Worm (Caenorhabditis elegans) whole organism, young adult: Measurements from ENCODE around the gene rnp-7.
A peak's percentile ranks its signal among the peaks of the same experiment; 100 is the strongest.

ENCODE experiments used
- B0336.3 ChIP-seq: fragments of 200-800 bp; sonication (Bioruptor generic); IDR thresholded peaks from 2 replicates; pipeline ENCODE4 v1.3.6; 2022; ENCODE audit warnings: missing genetic modification characterization, missing compliant biosample characterization
- C17E4.6 ChIP-seq: fragments of 200-800 bp; sonication (Bioruptor generic); IDR thresholded peaks from 2 replicates; pipeline ENCODE4 v1.3.6; 2022; ENCODE audit warnings: missing genetic modification reagents, missing genetic modification characterization, missing compliant biosample characterization
- D2030.7 ChIP-seq: fragments of 200-800 bp; sonication (Bioruptor generic); IDR thresholded peaks from 2 replicates; pipeline ENCODE4 v1.3.6; 2022; ENCODE audit warnings: missing genetic modification reagents, missing genetic modification characterization, missing compliant biosample characterization
- F23B12.7 ChIP-seq: sonication (generic microtip); optimal IDR thresholded peaks from 2 replicates; lab custom pipeline; 2017; ENCODE audit warnings: missing genetic modification characterization, mild to moderate bottlenecking, missing compliant biosample characterization, antibody characterized with exemption, moderate library complexity; ENCODE audit not compliant: insufficient read depth
- F33H1.4 ChIP-seq: fragments of 200-800 bp; sonication (Bioruptor generic); IDR thresholded peaks from 2 replicates; pipeline ENCODE4 v1.3.6; 2022; ENCODE audit warnings: missing genetic modification reagents, missing genetic modification characterization, missing compliant biosample characterization
- F37B4.10 ChIP-seq: fragments of 200-800 bp; sonication (Bioruptor generic); IDR thresholded peaks from 2 replicates; pipeline ENCODE4 v1.3.6; 2022; ENCODE audit warnings: missing genetic modification characterization, missing compliant biosample characterization
- F49E8.2 ChIP-seq: sonication (generic microtip); optimal IDR thresholded peaks from 3 replicates; lab custom pipeline; 2017; ENCODE audit warnings: missing genetic modification characterization, mild to moderate bottlenecking, missing compliant biosample characterization, antibody characterized with exemption, moderate library complexity; ENCODE audit not compliant: insufficient read depth
- F52B5.7 ChIP-seq: sonication (generic microtip); optimal IDR thresholded peaks from 2 replicates; lab custom pipeline; 2016; ENCODE audit warnings: mild to moderate bottlenecking, missing genetic modification characterization, missing compliant biosample characterization
- K11D2.4 ChIP-seq: fragments of 200-800 bp; sonication (Bioruptor generic); IDR thresholded peaks from 2 replicates; pipeline ENCODE4 v1.3.6; 2022; ENCODE audit warnings: missing genetic modification reagents, missing genetic modification characterization, missing compliant biosample characterization
- K12H6.12 ChIP-seq: fragments of 200-800 bp; sonication (Bioruptor generic); optimal IDR thresholded peaks from 2 replicates; lab custom pipeline; 2018; ENCODE audit warnings: mild to moderate bottlenecking, missing genetic modification characterization, missing compliant biosample characterization
- Y53F4B.3 ChIP-seq: fragments of 200-800 bp; sonication (Bioruptor generic); IDR thresholded peaks from 2 replicates; pipeline ENCODE4 v1.3.6; 2022; ENCODE audit warnings: missing genetic modification reagents, missing genetic modification characterization, missing compliant biosample characterization
- Y95B8A.8 ChIP-seq: fragments of 200-800 bp; sonication (Bioruptor generic); IDR thresholded peaks from 2 replicates; pipeline ENCODE4 v1.3.6; 2022; ENCODE audit warnings: missing genetic modification reagents, missing genetic modification characterization, missing compliant biosample characterization
- attf-3 ChIP-seq: fragments of 200-800 bp; sonication (Bioruptor generic); conservative IDR thresholded peaks from 2 replicates; pipeline ENCODE4 v1.3.6; 2022; ENCODE audit warnings: missing genetic modification reagents, missing genetic modification characterization, missing compliant biosample characterization
- ccch-3 ChIP-seq: fragments of 200-800 bp; sonication (Bioruptor generic); optimal IDR thresholded peaks from 2 replicates; lab custom pipeline; 2018; ENCODE audit warnings: mild to moderate bottlenecking, missing genetic modification characterization, missing compliant biosample characterization
- cebp-1 ChIP-seq, 2 experiments: fragments of 200-800 bp in 1 of 2; sonication (Bioruptor generic) in 1 of 2; sonication (generic microtip) in 1 of 2; IDR thresholded peaks in 1 of 2; optimal IDR thresholded peaks in 1 of 2; 2 replicates each; pipeline versions ENCODE4 v1.3.6 to Lab custom; 2017 to 2022; ENCODE audit warnings: missing compliant biosample characterization in 2 of 2, missing genetic modification characterization in 2 of 2, mild to moderate bottlenecking in 1 of 2, missing genetic modification reagents in 1 of 2, moderate library complexity in 1 of 2
- cebp-2 ChIP-seq: fragments of 200-800 bp; sonication (Bioruptor generic); IDR thresholded peaks from 2 replicates; pipeline ENCODE4 v1.3.6; 2022; ENCODE audit warnings: missing genetic modification characterization, missing compliant biosample characterization
- ceh-79 ChIP-seq: sonication (generic microtip); optimal IDR thresholded peaks from 2 replicates; lab custom pipeline; 2017; ENCODE audit warnings: mild to moderate bottlenecking, missing genetic modification characterization, missing compliant biosample characterization
- die-1 ChIP-seq: sonication (generic microtip); optimal IDR thresholded peaks from 2 replicates; lab custom pipeline; 2016; ENCODE audit warnings: missing genotype, mild to moderate bottlenecking, missing genetic modification characterization, missing compliant biosample characterization
- egl-18 ChIP-seq: fragments of 200-800 bp; sonication (Bioruptor generic); IDR thresholded peaks from 2 replicates; pipeline ENCODE4 v1.3.6; 2022; ENCODE audit warnings: missing genetic modification reagents, missing genetic modification characterization, missing compliant biosample characterization
- egl-44 ChIP-seq: fragments of 200-800 bp; sonication (Bioruptor generic); IDR thresholded peaks from 2 replicates; pipeline ENCODE4 v1.3.6; 2022; ENCODE audit warnings: missing genetic modification reagents, missing genetic modification characterization, missing compliant biosample characterization
- ekl-4 ChIP-seq: fragments of 200-800 bp; sonication (Bioruptor generic); IDR thresholded peaks from 2 replicates; pipeline ENCODE4 v1.3.6; 2022; ENCODE audit warnings: missing genetic modification reagents, missing genetic modification characterization, missing compliant biosample characterization
- gei-17 ChIP-seq: fragments of 200-800 bp; sonication (Bioruptor generic); optimal IDR thresholded peaks from 2 replicates; lab custom pipeline; 2018; ENCODE audit warnings: mild to moderate bottlenecking, missing genetic modification characterization, missing compliant biosample characterization
- hlh-26 ChIP-seq: fragments of 200-800 bp; sonication (Bioruptor generic); conservative IDR thresholded peaks from 2 replicates; pipeline ENCODE4 v1.3.6; 2022; ENCODE audit warnings: missing genetic modification reagents, missing genetic modification characterization, missing compliant biosample characterization
- hmg-20 ChIP-seq: fragments of 200-800 bp; sonication (Bioruptor generic); IDR thresholded peaks from 2 replicates; pipeline ENCODE4 v1.3.6; 2022; ENCODE audit warnings: missing genetic modification reagents, missing genetic modification characterization, missing compliant biosample characterization
- let-526 ChIP-seq: fragments of 200-800 bp; sonication (Bioruptor generic); IDR thresholded peaks from 2 replicates; pipeline ENCODE4 v1.3.6; 2022; ENCODE audit warnings: missing genetic modification reagents, missing genetic modification characterization, missing compliant biosample characterization
- lsl-1 ChIP-seq: fragments of 200-800 bp; sonication (Bioruptor generic); optimal IDR thresholded peaks from 2 replicates; lab custom pipeline; 2018; ENCODE audit warnings: mild to moderate bottlenecking, missing genetic modification characterization, moderate library complexity, missing compliant biosample characterization
- lsy-27 ChIP-seq: sonication (generic microtip); optimal IDR thresholded peaks from 2 replicates; lab custom pipeline; 2017; ENCODE audit warnings: missing genetic modification characterization, mild to moderate bottlenecking, missing compliant biosample characterization, antibody characterized with exemption, missing genotype, borderline replicate concordance; ENCODE audit not compliant: insufficient read depth
- madf-6 ChIP-seq: fragments of 200-800 bp; sonication (Bioruptor generic); IDR thresholded peaks from 2 replicates; pipeline ENCODE4 v1.3.6; 2022; ENCODE audit warnings: missing genetic modification reagents, missing genetic modification characterization, missing compliant biosample characterization
- madf-8 ChIP-seq: fragments of 200-800 bp; sonication (Bioruptor generic); conservative IDR thresholded peaks from 2 replicates; pipeline ENCODE4 v1.3.6; 2022; ENCODE audit warnings: missing genetic modification reagents, missing genetic modification characterization, missing compliant biosample characterization
- mcd-1 ChIP-seq: fragments of 200-800 bp; sonication (Bioruptor generic); IDR thresholded peaks from 2 replicates; pipeline ENCODE4 v1.3.6; 2022; ENCODE audit warnings: missing genetic modification reagents, missing genetic modification characterization, missing compliant biosample characterization
- mel-28 ChIP-seq: sonication (generic microtip); optimal IDR thresholded peaks from 2 replicates; lab custom pipeline; 2016; ENCODE audit warnings: borderline replicate concordance, mild to moderate bottlenecking, missing genetic modification characterization, missing compliant biosample characterization
- nhr-120 ChIP-seq: fragments of 200-800 bp; sonication (Bioruptor generic); IDR thresholded peaks from 2 replicates; pipeline ENCODE4 v1.3.6; 2022; ENCODE audit warnings: missing genetic modification characterization, missing compliant biosample characterization
- nhr-179 ChIP-seq: sonication (generic microtip); optimal IDR thresholded peaks from 2 replicates; lab custom pipeline; 2016; ENCODE audit warnings: mild to moderate bottlenecking, missing genetic modification characterization, missing compliant biosample characterization
- nhr-80 ChIP-seq: sonication (generic microtip); optimal IDR thresholded peaks from 2 replicates; lab custom pipeline; 2016; ENCODE audit warnings: missing genetic modification characterization, missing compliant biosample characterization
- nhr-90 ChIP-seq: sonication (generic microtip); optimal IDR thresholded peaks from 2 replicates; lab custom pipeline; 2016; ENCODE audit warnings: missing genotype, mild to moderate bottlenecking, missing genetic modification characterization, missing compliant biosample characterization
- pbrm-1 ChIP-seq: fragments of 200-800 bp; sonication (Bioruptor generic); IDR thresholded peaks from 2 replicates; pipeline ENCODE4 v1.3.6; 2022; ENCODE audit warnings: missing genetic modification reagents, missing genetic modification characterization, missing compliant biosample characterization
- pha-4 ChIP-seq: fragments of 150-350 bp; sonication (generic microtip); optimal IDR thresholded peaks from 2 replicates; lab custom pipeline; 2014; ENCODE audit warnings: missing biosample characterization, missing genetic modification reagents, missing genetic modification characterization
- repo-1 ChIP-seq: sonication (generic microtip); optimal IDR thresholded peaks from 2 replicates; lab custom pipeline; 2017; ENCODE audit warnings: mild to moderate bottlenecking, missing genetic modification characterization, missing compliant biosample characterization
- sea-2 ChIP-seq: fragments of 200-800 bp; sonication (Bioruptor generic); IDR thresholded peaks from 2 replicates; pipeline ENCODE4 v1.3.6; 2022; ENCODE audit warnings: missing genetic modification characterization, missing compliant biosample characterization
- snpc-1.3 ChIP-seq: sonication (generic microtip); optimal IDR thresholded peaks from 2 replicates; lab custom pipeline; 2017; ENCODE audit warnings: missing genetic modification characterization, mild to moderate bottlenecking, missing compliant biosample characterization, antibody characterized with exemption, moderate library complexity, missing genotype, missing genetic modification reagents; ENCODE audit not compliant: insufficient read depth
- unc-130 ChIP-seq: sonication (generic microtip); optimal IDR thresholded peaks from 2 replicates; lab custom pipeline; 2016; ENCODE audit warnings: missing genetic modification reagents, missing genetic modification characterization, missing compliant biosample characterization
- unc-62 ChIP-seq: fragments of 150-350 bp; optimal IDR thresholded peaks from 2 replicates; lab custom pipeline; 2014; ENCODE audit warnings: missing biosample characterization, missing genetic modification reagents, missing genetic modification characterization
- xnd-1 ChIP-seq: sonication (generic microtip); optimal IDR thresholded peaks from 2 replicates; lab custom pipeline; 2016; ENCODE audit warnings: missing genotype, missing genetic modification reagents, missing genetic modification characterization, missing compliant biosample characterization
- zim-3 ChIP-seq: sonication (generic microtip); optimal IDR thresholded peaks from 2 replicates; lab custom pipeline; 2017; ENCODE audit warnings: mild to moderate bottlenecking, missing genetic modification characterization, moderate library complexity, missing compliant biosample characterization
- ztf-18 ChIP-seq: sonication (generic microtip); optimal IDR thresholded peaks from 2 replicates; lab custom pipeline; 2016; ENCODE audit warnings: missing genotype, mild to moderate bottlenecking, missing genetic modification characterization, missing compliant biosample characterization
- ztf-25 ChIP-seq: fragments of 200-800 bp; sonication (Bioruptor generic); IDR thresholded peaks from 2 replicates; pipeline ENCODE4 v1.3.6; 2022; ENCODE audit warnings: missing genetic modification reagents, missing genetic modification characterization, missing compliant biosample characterization
- ztf-26 ChIP-seq: sonication (generic microtip); optimal IDR thresholded peaks from 2 replicates; lab custom pipeline; 2017; ENCODE audit warnings: missing genetic modification characterization, missing compliant biosample characterization
- ztf-6 ChIP-seq: fragments of 200-800 bp; sonication (Bioruptor generic); IDR thresholded peaks from 2 replicates; pipeline ENCODE4 v1.3.6; 2022; ENCODE audit warnings: missing genetic modification reagents, missing genetic modification characterization, missing compliant biosample characterization

Gene rnp-7

DNA sequence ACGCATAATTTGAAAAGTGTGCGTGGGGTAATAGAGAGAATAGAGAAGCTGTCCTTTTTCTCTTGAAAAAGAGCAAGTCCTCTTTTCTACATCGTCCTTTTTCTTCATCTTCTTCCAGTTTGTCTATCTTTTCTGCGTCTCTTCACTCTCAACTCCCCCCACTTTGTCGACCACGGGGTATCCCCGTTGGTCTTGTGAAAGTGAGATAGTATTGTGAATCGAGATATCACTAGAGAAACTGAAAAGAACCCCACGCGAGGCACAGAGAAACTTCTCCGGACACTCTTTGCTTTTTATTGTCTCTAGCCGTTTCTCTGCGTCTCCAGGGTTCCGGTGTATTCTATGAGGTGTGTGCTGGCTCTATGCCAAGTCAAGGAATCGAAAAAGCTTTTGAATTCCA is 5.3 kb downstream of the rnp-7 start (continued):
- TF ChIP-seq ceh-79 (tag; lab: Kevin White, UChicago) (no peak), K12H6.12 (tag; lab: Kevin White, UChicago) (peak; percentile 94), ztf-25 (GFP tag; lab: Robert Waterston, UW) (no peak), B0336.3 (peak; percentile 87), zim-3 (tag; lab: Kevin White, UChicago) (no peak), egl-18 (GFP tag; lab: Robert Waterston, UW) (no peak), ekl-4 (peak; percentile 85), lsl-1 (GFP tag; lab: Kevin White, UChicago) (peak; percentile 3), Y53F4B.3 (GFP tag; lab: Robert Waterston, UW) (no peak), attf-3 (GFP tag; lab: Robert Waterston, UW) (peak; percentile 49), madf-6 (GFP tag; lab: Robert Waterston, UW) (0 out of 2 replicates have a peak, but pooled peaks have one; percentile 18), ztf-26 (tag; lab: Kevin White, UChicago) (peak; percentile 70), unc-62 (GFP tag; lab: Kevin White, UChicago) (peak; percentile 29), F33H1.4 (peak; percentile 25; the same call in 1 of the 2 replicates), K11D2.4 (GFP tag; lab: Robert Waterston, UW) (peak; percentile 88), nhr-120 (GFP tag; lab: Robert Waterston, UW) (no peak), lsy-27 (tag; lab: Kevin White, UChicago) (no peak), F37B4.10 (no peak), madf-8 (GFP tag; lab: Robert Waterston, UW) (no peak), egl-44 (GFP tag; lab: Robert Waterston, UW) (no peak), F23B12.7 (tag; lab: Kevin White, UChicago) (no peak), Y95B8A.8 (GFP tag; lab: Robert Waterston, UW) (peak; percentile 66; the same call in 1 of the 2 replicates), nhr-90 (tag; lab: Kevin White, UChicago) (peak; percentile 19), ztf-18 (peak; percentile 18), hlh-26 (no peak), die-1 (peak; percentile 39), pha-4 (tag; lab: Kevin White, UChicago) (peak; percentile 38), ztf-6 (GFP tag; lab: Robert Waterston, UW) (no peak), cebp-2 (GFP tag; lab: Robert Waterston, UW) (no peak), nhr-80 (peak; percentile 77), hmg-20 (no peak), repo-1 (tag; lab: Kevin White, UChicago) (peak; percentile 55), ccch-3 (GFP tag; lab: Kevin White, UChicago) (no peak), let-526 (GFP tag; lab: Robert Waterston, UW) (peak; percentile 12; the same call in 1 of the 2 replicates), xnd-1 (tag; lab: Kevin White, UChicago) (no peak), pbrm-1 (GFP tag; lab: Robert Waterston, UW) (peak; percentile 82), unc-130 (GFP tag; lab: Kevin White, UChicago) (no peak), gei-17 (peak; percentile 12), F49E8.2 (no peak), F52B5.7 (tag; lab: Kevin White, UChicago) (peak; percentile 58), nhr-179 (no peak), sea-2 (GFP tag; lab: Robert Waterston, UW) (no peak), mel-28 (tag; lab: Kevin White, UChicago) (no peak), cebp-1 (GFP tag; IDR thresholded peaks at IDR 0.05; lab: Robert Waterston, UW) (no peak), cebp-1 (tag; optimal IDR thresholded peaks at IDR 0.05; lab: Kevin White, UChicago) (peak; percentile 88), C17E4.6 (GFP tag; lab: Robert Waterston, UW) (0 out of 2 replicates have a peak, but pooled peaks have one; percentile 19), D2030.7 (no peak), snpc-1.3 (tag; lab: Kevin White, UChicago) (no peak), mcd-1 (peak; percentile 71)
